Worm (Caenorhabditis elegans) whole organism, late embryonic: ENCODE data around the gene gba-1.
A peak's percentile ranks its signal among the peaks of the same experiment; 100 is the strongest.

Experiments
- C38D4.7 ChIP-seq: fragments of 200-800 bp; sonication (Bioruptor generic); optimal IDR thresholded peaks from 2 replicates; lab custom pipeline; 2018; ENCODE audit warnings: mild to moderate bottlenecking, missing genetic modification characterization, moderate library complexity, missing compliant biosample characterization
- K02D7.2 ChIP-seq: sonication (generic microtip); optimal IDR thresholded peaks from 2 replicates; lab custom pipeline; 2017; ENCODE audit warnings: mild to moderate bottlenecking, missing genetic modification characterization, missing compliant biosample characterization
- K09A11.1 ChIP-seq: sonication (generic microtip); optimal IDR thresholded peaks from 2 replicates; lab custom pipeline; 2017; ENCODE audit warnings: antibody characterized with exemption, mild to moderate bottlenecking, missing genetic modification characterization, missing compliant biosample characterization; ENCODE audit not compliant: insufficient read depth
- ahr-1 ChIP-seq: sonication (generic microtip); optimal IDR thresholded peaks from 2 replicates; lab custom pipeline; 2016; ENCODE audit warnings: missing genetic modification characterization, missing compliant biosample characterization
- ceh-14 ChIP-seq: sonication (generic microtip); optimal IDR thresholded peaks from 2 replicates; lab custom pipeline; 2016; ENCODE audit warnings: missing genotype, missing genetic modification characterization, missing compliant biosample characterization
- ceh-30 ChIP-seq: fragments of 150-350 bp; optimal IDR thresholded peaks from 2 replicates; lab custom pipeline; 2014; ENCODE audit warnings: missing biosample characterization, missing genetic modification characterization
- ceh-31 ChIP-seq: sonication (generic microtip); optimal IDR thresholded peaks from 2 replicates; lab custom pipeline; 2016; ENCODE audit warnings: missing genetic modification characterization, missing compliant biosample characterization
- ceh-34 ChIP-seq: sonication (generic microtip); optimal IDR thresholded peaks from 2 replicates; lab custom pipeline; 2016; ENCODE audit warnings: mild to moderate bottlenecking, missing genetic modification characterization, missing compliant biosample characterization
- ceh-48 ChIP-seq: sonication (generic microtip); optimal IDR thresholded peaks from 2 replicates; lab custom pipeline; 2016; ENCODE audit warnings: missing genetic modification characterization, inconsistent platforms, missing compliant biosample characterization
- ceh-9 ChIP-seq: sonication (generic microtip); optimal IDR thresholded peaks from 2 replicates; lab custom pipeline; 2016; ENCODE audit warnings: mild to moderate bottlenecking, missing genetic modification characterization, inconsistent platforms, missing compliant biosample characterization
- dmd-4 ChIP-seq: sonication (generic microtip); optimal IDR thresholded peaks from 2 replicates; lab custom pipeline; 2016; ENCODE audit warnings: borderline replicate concordance, missing genetic modification characterization, missing compliant biosample characterization
- elt-2 ChIP-seq: sonication (generic microtip); optimal IDR thresholded peaks from 2 replicates; lab custom pipeline; 2016; ENCODE audit warnings: missing genetic modification reagents, missing genetic modification characterization, missing compliant biosample characterization
- ets-4 ChIP-seq: sonication (generic microtip); optimal IDR thresholded peaks from 2 replicates; lab custom pipeline; 2016; ENCODE audit warnings: missing genetic modification characterization, missing compliant biosample characterization
- eyg-1 ChIP-seq: sonication (generic microtip); optimal IDR thresholded peaks from 2 replicates; lab custom pipeline; 2016; ENCODE audit warnings: missing genotype, missing genetic modification characterization, missing compliant biosample characterization
- fax-1 ChIP-seq: sonication (generic microtip); optimal IDR thresholded peaks from 2 replicates; lab custom pipeline; 2016; ENCODE audit warnings: missing genotype, missing genetic modification characterization, missing compliant biosample characterization
- gmeb-2 ChIP-seq: sonication (generic microtip); optimal IDR thresholded peaks from 2 replicates; lab custom pipeline; 2016; ENCODE audit warnings: missing genetic modification characterization, inconsistent platforms, missing compliant biosample characterization
- hlh-15 ChIP-seq: sonication (generic microtip); optimal IDR thresholded peaks from 2 replicates; lab custom pipeline; 2016; ENCODE audit warnings: missing genetic modification characterization, missing compliant biosample characterization
- hlh-30 ChIP-seq: sonication (generic microtip); optimal IDR thresholded peaks from 2 replicates; lab custom pipeline; 2017; ENCODE audit warnings: antibody characterized with exemption, missing genetic modification characterization, missing compliant biosample characterization; ENCODE audit not compliant: insufficient read depth
- hlh-8 ChIP-seq: sonication (generic microtip); optimal IDR thresholded peaks from 2 replicates; lab custom pipeline; 2016; ENCODE audit warnings: missing genotype, missing genetic modification characterization, missing compliant biosample characterization
- lim-6 ChIP-seq: sonication (generic microtip); optimal IDR thresholded peaks from 2 replicates; lab custom pipeline; 2016; ENCODE audit warnings: missing genetic modification characterization, missing compliant biosample characterization
- lin-11 ChIP-seq: fragments of 200-800 bp; sonication (Bioruptor generic); optimal IDR thresholded peaks from 2 replicates; lab custom pipeline; 2018; ENCODE audit warnings: mild to moderate bottlenecking, missing genetic modification characterization, missing compliant biosample characterization
- mec-3 ChIP-seq: sonication (generic microtip); optimal IDR thresholded peaks from 2 replicates; lab custom pipeline; 2016; ENCODE audit warnings: borderline replicate concordance, missing genetic modification characterization, missing compliant biosample characterization
- nfya-1 ChIP-seq: sonication (generic microtip); optimal IDR thresholded peaks from 2 replicates; lab custom pipeline; 2017; ENCODE audit warnings: missing genetic modification characterization, mild to moderate bottlenecking, missing compliant biosample characterization, antibody characterized with exemption, moderate library complexity
- nhr-11 ChIP-seq: fragments of 150-350 bp; optimal IDR thresholded peaks from 2 replicates; lab custom pipeline; 2014; ENCODE audit warnings: missing biosample characterization, missing genetic modification characterization
- nhr-232 ChIP-seq: sonication (generic microtip); optimal IDR thresholded peaks from 2 replicates; lab custom pipeline; 2016; ENCODE audit warnings: missing genetic modification characterization, missing compliant biosample characterization
- npax-4 ChIP-seq: sonication (generic microtip); optimal IDR thresholded peaks from 2 replicates; lab custom pipeline; 2016; ENCODE audit warnings: missing genetic modification characterization, missing compliant biosample characterization
- odd-2 ChIP-seq: sonication (generic microtip); optimal IDR thresholded peaks from 2 replicates; lab custom pipeline; 2017; ENCODE audit warnings: antibody characterized with exemption, mild to moderate bottlenecking, missing genetic modification characterization, missing compliant biosample characterization
- pha-2 ChIP-seq: sonication (generic microtip); optimal IDR thresholded peaks from 2 replicates; lab custom pipeline; 2017; ENCODE audit warnings: mild to moderate bottlenecking, missing genetic modification characterization, missing compliant biosample characterization
- pqm-1 ChIP-seq: sonication (generic microtip); optimal IDR thresholded peaks from 2 replicates; lab custom pipeline; 2016; ENCODE audit warnings: missing genetic modification characterization, missing compliant biosample characterization
- sdc-2 ChIP-seq: sonication (generic microtip); optimal IDR thresholded peaks from 2 replicates; lab custom pipeline; 2016; ENCODE audit warnings: missing genotype, missing genetic modification characterization, missing compliant biosample characterization
- sox-2 ChIP-seq: fragments of 200-800 bp; sonication (Bioruptor generic); IDR thresholded peaks from 2 replicates; pipeline ENCODE4 v1.3.6; 2022; ENCODE audit warnings: missing genetic modification reagents, missing genetic modification characterization, missing compliant biosample characterization
- tbx-2 ChIP-seq: sonication (generic microtip); optimal IDR thresholded peaks from 2 replicates; lab custom pipeline; 2016; ENCODE audit warnings: missing genetic modification characterization, missing compliant biosample characterization
- ttx-3 ChIP-seq: sonication (generic microtip); optimal IDR thresholded peaks from 2 replicates; lab custom pipeline; 2016; ENCODE audit warnings: missing genetic modification reagents, missing genetic modification characterization, missing compliant biosample characterization
- unc-3 ChIP-seq, 2 experiments: fragments of 200-800 bp in 1 of 2; sonication (Bioruptor generic) in 1 of 2; sonication (generic microtip) in 1 of 2; conservative IDR thresholded peaks in 1 of 2; optimal IDR thresholded peaks in 1 of 2; 2 replicates each; pipeline versions ENCODE4 v1.3.6 to Lab custom; 2016 to 2022; ENCODE audit warnings: missing compliant biosample characterization in 2 of 2, missing genetic modification characterization in 2 of 2, missing genetic modification reagents in 1 of 2
- unc-42 ChIP-seq: sonication (generic microtip); optimal IDR thresholded peaks from 2 replicates; lab custom pipeline; 2016; ENCODE audit warnings: missing genotype, missing genetic modification characterization, missing compliant biosample characterization
- unc-55 ChIP-seq: sonication (generic microtip); optimal IDR thresholded peaks from 2 replicates; lab custom pipeline; 2017; ENCODE audit warnings: missing biosample characterization, missing genetic modification reagents, missing genetic modification characterization
- unc-86 ChIP-seq: sonication (generic microtip); optimal IDR thresholded peaks from 2 replicates; lab custom pipeline; 2016; ENCODE audit warnings: missing genetic modification characterization, missing compliant biosample characterization
- ztf-16 ChIP-seq: sonication (generic microtip); optimal IDR thresholded peaks from 2 replicates; lab custom pipeline; 2017; ENCODE audit warnings: missing genetic modification characterization, missing compliant biosample characterization

gba-1 gene

ce11 chrII:2176688-2177087 is at the start of gene gba-1:
TSS of gene gba-1 (plus strand) at chrII:2176741.
- TF ChIP-seq ceh-31 (tag; lab: Kevin White, UChicago) (no peak), elt-2 (peak; percentile 23)

- TF ChIP-seq hlh-15 (tag; lab: Kevin White, UChicago) (no peak), mec-3 (no peak), ttx-3 (tag; lab: Kevin White, UChicago) (no peak), ztf-16 (tag; lab: Kevin White, UChicago) (no peak), npax-4 (tag; lab: Kevin White, UChicago) (no peak), unc-3 (GFP tag; conservative IDR thresholded peaks at IDR 0.05; lab: Robert Waterston, UW) (no peak), unc-3 (tag; optimal IDR thresholded peaks at IDR 0.05; lab: Kevin White, UChicago) (no peak), eyg-1 (no peak), K09A11.1 (no peak)
These were observed 45.8 kb upstream of the gba-1 start, which contains the start of gene sdz-28 for ce11 chrII:2130770-2131169. TSS of gene sdz-28 (plus strand) at chrII:2131070.

DNA sequence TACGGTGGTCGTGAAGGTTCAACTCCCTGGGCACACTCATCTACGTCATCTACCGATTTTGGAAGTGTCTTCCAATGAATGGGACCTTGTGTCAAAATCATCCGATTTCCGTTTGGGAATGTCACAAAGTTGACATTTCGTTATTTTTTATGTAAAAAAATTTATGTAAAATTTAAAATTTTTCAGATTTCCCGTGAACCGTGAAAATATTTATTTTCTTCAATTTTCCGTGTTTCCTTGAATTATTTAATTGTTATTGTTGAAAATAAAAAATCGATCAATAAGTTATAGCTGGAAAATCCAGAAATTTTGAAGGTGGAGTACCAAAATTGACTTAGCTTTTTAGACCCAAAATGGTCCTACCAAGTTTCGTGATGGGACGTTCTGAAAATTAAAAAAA is 40.9 kb upstream of the gba-1 start, which contains the start of gene hpo-7:
Gene hpo-7, minus strand, starts transcription at position 101 of the 400 bp plus-strand sequence.
- TF ChIP-seq lim-6 (tag; lab: Kevin White, UChicago): no peak
- TF ChIP-seq C38D4.7 (GFP tag; lab: Kevin White, UChicago): no peak
- TF ChIP-seq, all 69 proteins: peak for 0

DNA sequence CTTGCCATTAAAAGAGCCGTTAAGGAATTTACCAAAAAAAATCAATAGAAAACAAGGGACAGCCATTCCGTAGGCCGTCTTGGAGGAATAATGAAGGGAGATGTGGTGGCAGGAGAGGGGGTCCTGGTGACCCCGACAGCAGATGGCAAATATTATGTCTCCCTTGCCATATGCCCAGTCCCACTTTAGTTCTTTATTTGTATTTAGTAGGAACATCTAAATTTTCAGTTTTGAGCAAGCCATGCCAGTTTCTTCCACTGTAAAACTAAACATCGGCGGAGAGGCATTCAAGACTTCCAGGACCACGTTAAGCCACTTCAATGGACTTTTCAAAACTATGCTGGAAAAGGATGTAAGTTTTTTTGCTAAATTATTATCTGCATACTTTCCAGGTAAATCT is 39.3 kb upstream of the gba-1 start, which contains the start of gene C40A11.4:
Gene C40A11.4, plus strand, starts transcription at position 188 of the 400 bp plus-strand sequence.
- TF ChIP-seq nhr-232 (tag; lab: Kevin White, UChicago) (no peak), ceh-48 (tag; lab: Kevin White, UChicago) (peak; percentile 16)

DNA sequence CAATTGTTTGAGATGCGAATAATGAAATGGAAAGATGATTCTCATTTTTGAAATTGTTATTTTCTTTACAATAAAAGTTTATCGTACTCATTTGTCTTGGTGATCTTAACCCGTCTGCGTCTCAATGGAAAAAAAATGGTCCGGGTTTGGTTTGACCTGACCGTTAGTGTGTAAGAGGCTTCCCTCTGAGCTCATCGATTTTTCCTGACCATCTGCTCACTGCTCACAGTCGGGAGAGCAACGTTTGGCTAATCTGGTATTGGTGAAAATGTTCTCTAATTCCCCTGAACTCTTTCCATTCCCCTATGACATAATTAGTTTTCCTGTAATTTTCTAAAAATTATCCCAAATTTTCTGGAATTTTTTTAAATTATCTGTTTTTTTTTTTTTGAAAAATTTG is 37.6 kb upstream of the gba-1 start:
- no peak for TF ChIP-seq gmeb-2
- TF ChIP-seq unc-86 (tag; lab: Kevin White, UChicago): no peak
- TF ChIP-seq odd-2: no peak
- TF ChIP-seq sdc-2 (tag; lab: Kevin White, UChicago): no peak
- TF ChIP-seq ztf-16 (tag; lab: Kevin White, UChicago): no peak
- TF ChIP-seq sox-2 (GFP tag; lab: Robert Waterston, UW): no peak
- TF ChIP-seq K02D7.2 (tag; lab: Kevin White, UChicago): no peak

- TF ChIP-seq pqm-1 (tag; lab: Kevin White, UChicago): no peak
- no peak for TF ChIP-seq dmd-4 (tag; lab: Kevin White, UChicago)
- no peak for TF ChIP-seq ceh-31 (tag; lab: Kevin White, UChicago)
- TF ChIP-seq ceh-30 (tag; lab: Kevin White, UChicago): no peak
- no peak for TF ChIP-seq unc-3 (GFP tag; conservative IDR thresholded peaks at IDR 0.05; lab: Robert Waterston, UW)
- no peak for TF ChIP-seq unc-3 (tag; optimal IDR thresholded peaks at IDR 0.05; lab: Kevin White, UChicago)
- TF ChIP-seq unc-42: no peak
These were observed 35.7 kb upstream of the gba-1 start, which contains the start of gene C40A11.3 for ce11 chrII:2140817-2141216. TSS of gene C40A11.3 (plus strand) at chrII:2141117.

ce11 chrII:2145566-2145965 is 31.0 kb upstream of the gba-1 start, which contains the start of gene C40A11.6:
TSS of gene C40A11.6 (minus strand) at chrII:2145666.
- TF ChIP-seq lim-6 (tag; lab: Kevin White, UChicago) (no peak), ets-4 (no peak), hlh-30 (no peak), tbx-2 (tag; lab: Kevin White, UChicago) (no peak), nfya-1 (tag; lab: Kevin White, UChicago) (no peak), ceh-14 (no peak), lin-11 (tag; lab: Kevin White, UChicago) (no peak), ceh-9 (tag; lab: Kevin White, UChicago) (no peak), hlh-8 (tag; lab: Kevin White, UChicago) (no peak), unc-55 (GFP tag; lab: Kevin White, UChicago) (no peak), unc-3 (GFP tag; conservative IDR thresholded peaks at IDR 0.05; lab: Robert Waterston, UW) (no peak), unc-3 (tag; optimal IDR thresholded peaks at IDR 0.05; lab: Kevin White, UChicago) (no peak), sox-2 (GFP tag; lab: Robert Waterston, UW) (no peak), eyg-1 (no peak), fax-1 (tag; lab: Kevin White, UChicago) (no peak), pha-2 (tag; lab: Kevin White, UChicago) (no peak), ceh-34 (tag; lab: Kevin White, UChicago) (no peak), ahr-1 (tag; lab: Kevin White, UChicago) (no peak), nhr-11 (tag; lab: Kevin White, UChicago) (no peak), ceh-30 (tag; lab: Kevin White, UChicago) (no peak)
- TF ChIP-seq, all 69 proteins: peak for 0
